Fruit fly (Drosophila melanogaster): ENCODE measurements around the gene CG2059.

dm6 chrX:7334801-7335176 lies 48.6 kb downstream of the CG2059 start:
- TF ChIP-seq psq (optimal IDR thresholded peaks at IDR 0.05) (no peak), insv (optimal IDR thresholded peaks at IDR 0.05) (no peak), ttk (optimal IDR thresholded peaks at IDR 0.05) (no peak)
